Worm (Caenorhabditis elegans) whole organism, L4/young adult: ENCODE data around the gene srh-16.

Experiments
- dao-5 ChIP-seq: sonication (generic microtip); optimal IDR thresholded peaks from 2 replicates; lab custom pipeline; 2016; ENCODE audit warnings: missing genotype, missing genetic modification characterization, moderate library complexity, missing compliant biosample characterization
- him-1 ChIP-seq: sonication (generic microtip); optimal IDR thresholded peaks from 2 replicates; lab custom pipeline; 2016; ENCODE audit warnings: missing genotype, missing genetic modification reagents, missing genetic modification characterization, missing compliant biosample characterization

DNA sequence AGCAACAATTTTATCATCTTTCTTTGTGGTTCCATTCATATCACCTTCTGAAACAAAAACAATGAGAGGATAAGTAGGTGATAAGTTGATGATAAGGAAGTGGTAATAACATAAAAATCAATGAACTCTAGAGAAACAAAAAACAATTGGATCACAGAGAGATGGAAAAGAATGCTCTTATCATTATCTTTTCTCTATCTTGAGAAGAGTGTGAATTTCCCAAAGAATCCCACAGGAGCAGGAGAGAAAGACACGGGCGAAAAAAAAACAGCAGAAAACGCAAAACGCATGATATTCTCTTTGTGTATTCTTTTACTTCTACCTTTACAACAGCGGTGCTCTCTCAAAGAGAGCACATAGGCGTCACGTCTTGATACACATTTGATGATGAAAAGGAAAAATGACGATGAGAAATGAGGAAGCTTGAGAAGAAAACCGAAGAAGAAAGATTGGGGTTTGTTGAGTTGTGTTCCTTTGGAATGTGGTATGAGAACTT is 22.3 kb upstream of the srh-16 start, which contains the start of gene twk-24:
- TF ChIP-seq him-1 (tag; lab: Kevin White, UChicago) (no peak), dao-5 (no peak)
